Worm (Caenorhabditis elegans) whole organism, L3 larva: ENCODE data around the gene F42C5.3.

Source experiments
- ZK546.5 ChIP-seq: sonication (generic microtip); optimal IDR thresholded peaks from 2 replicates; lab custom pipeline; 2017; ENCODE audit warnings: missing biosample characterization, missing genetic modification characterization
- ama-1 ChIP-seq: fragments of 150-350 bp; optimal IDR thresholded peaks from 2 replicates; lab custom pipeline; 2018
- egl-27 ChIP-seq: sonication (generic microtip); optimal IDR thresholded peaks from 4 replicates; lab custom pipeline; 2017; ENCODE audit warnings: missing biosample characterization, missing genetic modification reagents, missing genetic modification characterization
- elt-3 ChIP-seq, 3 experiments: fragments of 150-350 bp in 1 of 3; sonication (generic microtip) in 2 of 3; optimal IDR thresholded peaks; 2 replicates in 2 of 3; 4 replicates in 1 of 3; lab custom pipeline; 2014 to 2017; ENCODE audit warnings: missing biosample characterization in 3 of 3, missing genetic modification characterization in 3 of 3
- jun-1 ChIP-seq: fragments of 150-350 bp; optimal IDR thresholded peaks from 2 replicates; lab custom pipeline; 2014; ENCODE audit warnings: missing biosample characterization, missing genetic modification reagents, missing genetic modification characterization
- nhr-77 ChIP-seq: fragments of 150-350 bp; optimal IDR thresholded peaks from 2 replicates; lab custom pipeline; 2014; ENCODE audit warnings: missing biosample characterization, missing genetic modification characterization
- pha-4 ChIP-seq: fragments of 150-350 bp; optimal IDR thresholded peaks from 2 replicates; lab custom pipeline; 2014; ENCODE audit warnings: missing biosample characterization, missing genetic modification reagents, missing genetic modification characterization
- pqm-1 ChIP-seq: fragments of 150-350 bp; optimal IDR thresholded peaks from 2 replicates; lab custom pipeline; 2017; ENCODE audit warnings: missing biosample characterization, missing genetic modification characterization, inconsistent platforms
- zag-1 ChIP-seq: fragments of 150-350 bp; optimal IDR thresholded peaks from 2 replicates; lab custom pipeline; 2014; ENCODE audit warnings: missing biosample characterization, missing genetic modification characterization

DNA sequence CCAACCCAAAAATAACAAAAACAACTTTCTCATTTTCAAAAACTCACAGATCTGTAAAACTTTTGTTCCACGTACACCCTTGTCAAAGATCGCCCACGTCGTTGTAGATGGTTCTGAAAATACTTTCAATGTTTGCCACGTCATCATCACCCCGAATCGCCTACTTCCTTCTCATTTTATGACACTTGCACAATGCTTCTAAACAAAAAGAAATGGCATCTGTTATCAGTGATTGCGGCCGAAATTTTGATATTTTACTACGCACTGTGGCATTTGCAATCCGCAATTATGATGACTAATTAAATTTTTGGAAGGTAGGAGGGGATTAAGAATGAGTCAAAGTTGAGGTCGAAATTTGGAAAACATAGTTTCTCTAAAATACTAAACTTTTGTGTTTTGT is 38.3 kb upstream of the F42C5.3 start:
- TF ChIP-seq elt-3 (tag; optimal IDR thresholded peaks at IDR 0.05; lab: Kevin White, UChicago) = no peak
- TF ChIP-seq ama-1 (lab: Kevin White, UChicago) = no peak
- no peak for TF ChIP-seq ZK546.5 (tag; lab: Kevin White, UChicago)
- no peak for TF ChIP-seq jun-1
- peak; percentile 88 for TF ChIP-seq pqm-1 (tag; lab: Kevin White, UChicago)
- no peak for TF ChIP-seq nhr-77 (tag; lab: Kevin White, UChicago)
- TF ChIP-seq zag-1 = no peak
- TF ChIP-seq pha-4 (tag; lab: Kevin White, UChicago) = no peak
- TF ChIP-seq egl-27 = no peak
